Worm (Caenorhabditis elegans) whole organism, L4 larva: ENCODE data around the gene nspc-20.

ENCODE experiments used
- daf-19 ChIP-seq: fragments of 200-800 bp; sonication (Bioruptor generic); conservative IDR thresholded peaks from 2 replicates; pipeline ENCODE4 v1.3.6; 2022; ENCODE audit warnings: missing genetic modification characterization, missing compliant biosample characterization
- daf-8 ChIP-seq: fragments of 200-800 bp; sonication (Bioruptor generic); IDR thresholded peaks from 2 replicates; pipeline ENCODE4 v1.3.6; 2022; ENCODE audit warnings: missing genetic modification characterization, missing compliant biosample characterization
- fkh-10 ChIP-seq: fragments of 150-350 bp; optimal IDR thresholded peaks from 2 replicates; lab custom pipeline; 2014; ENCODE audit warnings: missing biosample characterization, missing genetic modification reagents, missing genetic modification characterization
- hmg-1.1 ChIP-seq: fragments of 200-800 bp; sonication (Bioruptor generic); IDR thresholded peaks from 2 replicates; pipeline ENCODE4 v1.3.6; 2022; ENCODE audit warnings: missing genetic modification reagents, missing genetic modification characterization, missing compliant biosample characterization
- lin-1 ChIP-seq: fragments of 200-800 bp; sonication (Bioruptor generic); IDR thresholded peaks from 2 replicates; pipeline ENCODE4 v1.3.6; 2022; ENCODE audit warnings: missing genetic modification reagents, missing genetic modification characterization, missing compliant biosample characterization
- lin-13 ChIP-seq: fragments of 150-350 bp; optimal IDR thresholded peaks from 2 replicates; lab custom pipeline; 2014; ENCODE audit warnings: missing biosample characterization, missing genetic modification reagents, missing genetic modification characterization
- lin-15B ChIP-seq: fragments of 150-350 bp; sonication (generic microtip); optimal IDR thresholded peaks from 3 replicates; lab custom pipeline; 2014; ENCODE audit warnings: missing biosample characterization, missing genetic modification characterization
- lsy-2 ChIP-seq, 2 experiments: fragments of 150-350 bp in 1 of 2; sonication (generic microtip) in 1 of 2; optimal IDR thresholded peaks; 2 replicates each; lab custom pipeline; 2014 to 2017; ENCODE audit warnings: missing biosample characterization in 2 of 2, missing genetic modification characterization in 2 of 2
- nhr-10 ChIP-seq: fragments of 150-350 bp; optimal IDR thresholded peaks from 2 replicates; lab custom pipeline; 2014; ENCODE audit warnings: missing biosample characterization, missing genetic modification characterization
- nhr-76 ChIP-seq: fragments of 150-350 bp; optimal IDR thresholded peaks from 2 replicates; lab custom pipeline; 2014; ENCODE audit warnings: missing biosample characterization, missing genetic modification characterization
- pqm-1 ChIP-seq: sonication (generic microtip); optimal IDR thresholded peaks from 2 replicates; lab custom pipeline; 2017; ENCODE audit warnings: missing biosample characterization, missing genetic modification characterization
- snpc-4 ChIP-seq: fragments of 150-350 bp; optimal IDR thresholded peaks from 2 replicates; lab custom pipeline; 2014; ENCODE audit warnings: missing biosample characterization, missing genetic modification characterization
- zag-1 ChIP-seq: fragments of 150-350 bp; optimal IDR thresholded peaks from 2 replicates; lab custom pipeline; 2014; ENCODE audit warnings: missing biosample characterization, missing genetic modification characterization
- zfp-3 ChIP-seq: fragments of 200-800 bp; sonication (Bioruptor generic); conservative IDR thresholded peaks from 2 replicates; pipeline ENCODE4 v1.3.6; 2022; ENCODE audit warnings: missing genetic modification reagents, missing genetic modification characterization, missing compliant biosample characterization

- no peak for TF ChIP-seq pqm-1 (tag; lab: Kevin White, UChicago)
- no peak for TF ChIP-seq zag-1
- no peak for TF ChIP-seq hmg-1.1 (GFP tag; lab: Robert Waterston, UW)
- no peak for TF ChIP-seq daf-8
- TF ChIP-seq fkh-10: no peak
- no peak for TF ChIP-seq nhr-10 (tag; lab: Kevin White, UChicago)
- TF ChIP-seq snpc-4 (tag; lab: Kevin White, UChicago): no peak
- TF ChIP-seq daf-19 (GFP tag; lab: Robert Waterston, UW): no peak
- TF ChIP-seq nhr-76 (tag; lab: Kevin White, UChicago): no peak
- TF ChIP-seq zfp-3 (GFP tag; lab: Robert Waterston, UW): no peak
- TF ChIP-seq lsy-2 (tag; optimal IDR thresholded peaks at IDR 0.05; lab: Kevin White, UChicago): no peak
- TF ChIP-seq lin-13 (GFP tag; lab: Kevin White, UChicago): no peak
- no peak for TF ChIP-seq lin-15B (tag; lab: Kevin White, UChicago)
- TF ChIP-seq lin-1 (GFP tag; lab: Robert Waterston, UW): no peak
These were observed 41.3 kb upstream of the nspc-20 start for ce11 chrX:14571277-14571676.
